Worm (Caenorhabditis elegans) whole organism, L4 larva: ENCODE data around the gene T06E4.21.
A peak's percentile ranks its signal among the peaks of the same experiment; 100 is the strongest.

Experiments used
- F49E8.2 ChIP-seq: sonication (generic microtip); optimal IDR thresholded peaks from 2 replicates; lab custom pipeline; 2016; ENCODE audit warnings: missing compliant biosample characterization, mild to moderate bottlenecking, missing genetic modification characterization, borderline replicate concordance
- T20F7.1 ChIP-seq: fragments of 200-800 bp; sonication (Bioruptor generic); optimal IDR thresholded peaks from 2 replicates; lab custom pipeline; 2018; ENCODE audit warnings: mild to moderate bottlenecking, missing genetic modification characterization, missing compliant biosample characterization
- ama-1 ChIP-seq: fragments of 150-350 bp; optimal IDR thresholded peaks from 2 replicates; lab custom pipeline; 2014; ENCODE audit warnings: inconsistent platforms, mixed read lengths
- ceh-20 ChIP-seq: fragments of 200-800 bp; sonication (Bioruptor generic); IDR thresholded peaks from 2 replicates; pipeline ENCODE4 v1.3.6; 2022; ENCODE audit warnings: missing genetic modification reagents, missing genetic modification characterization, missing compliant biosample characterization
- ceh-28 ChIP-seq: fragments of 150-350 bp; optimal IDR thresholded peaks from 2 replicates; lab custom pipeline; 2014; ENCODE audit warnings: missing biosample characterization, missing genetic modification reagents, missing genetic modification characterization
- ceh-62 ChIP-seq: sonication (generic microtip); optimal IDR thresholded peaks from 2 replicates; lab custom pipeline; 2017; ENCODE audit warnings: missing biosample characterization, missing genetic modification characterization
- ceh-82 ChIP-seq: sonication (generic microtip); optimal IDR thresholded peaks from 2 replicates; lab custom pipeline; 2017; ENCODE audit warnings: missing biosample characterization, missing genetic modification characterization
- cey-2 ChIP-seq: sonication (generic microtip); optimal IDR thresholded peaks from 3 replicates; lab custom pipeline; 2017; ENCODE audit warnings: missing genetic modification characterization, mild to moderate bottlenecking, missing compliant biosample characterization, antibody characterized with exemption, borderline replicate concordance; ENCODE audit not compliant: insufficient read depth
- daf-19 ChIP-seq: fragments of 200-800 bp; sonication (Bioruptor generic); conservative IDR thresholded peaks from 2 replicates; pipeline ENCODE4 v1.3.6; 2022; ENCODE audit warnings: missing genetic modification characterization, missing compliant biosample characterization
- dpl-1 ChIP-seq: fragments of 150-350 bp; optimal IDR thresholded peaks from 2 replicates; lab custom pipeline; 2014; ENCODE audit warnings: missing biosample characterization, missing genetic modification reagents, missing genetic modification characterization
- duxl-1 ChIP-seq: sonication (generic microtip); optimal IDR thresholded peaks from 2 replicates; lab custom pipeline; 2016; ENCODE audit warnings: mild to moderate bottlenecking, missing genetic modification characterization, moderate library complexity, missing compliant biosample characterization; ENCODE audit not compliant: poor library complexity
- egl-27 ChIP-seq: sonication (generic microtip); optimal IDR thresholded peaks from 3 replicates; lab custom pipeline; 2017; ENCODE audit warnings: missing biosample characterization, missing genetic modification reagents, missing genetic modification characterization
- egl-43 ChIP-seq: fragments of 200-800 bp; sonication (Bioruptor generic); IDR thresholded peaks from 2 replicates; pipeline ENCODE4 v1.3.6; 2022; ENCODE audit warnings: missing genetic modification reagents, missing genetic modification characterization, missing compliant biosample characterization
- fos-1 ChIP-seq: fragments of 150-350 bp; optimal IDR thresholded peaks from 2 replicates; lab custom pipeline; 2014; ENCODE audit warnings: missing biosample characterization, missing genetic modification characterization
- hif-1 ChIP-seq, 2 experiments: sonication (generic microtip); optimal IDR thresholded peaks; 2 replicates each; lab custom pipeline; 2016 to 2017; ENCODE audit warnings: missing compliant biosample characterization in 2 of 2, missing genetic modification characterization in 2 of 2, missing genetic modification reagents in 2 of 2, missing genotype in 2 of 2, mild to moderate bottlenecking in 1 of 2
- hlh-11 ChIP-seq: fragments of 200-800 bp; sonication (Bioruptor generic); optimal IDR thresholded peaks from 2 replicates; lab custom pipeline; 2018; ENCODE audit warnings: mild to moderate bottlenecking, missing genetic modification characterization, missing compliant biosample characterization
- lin-38 ChIP-seq: fragments of 200-800 bp; sonication (Bioruptor generic); IDR thresholded peaks from 2 replicates; pipeline ENCODE4 v1.3.6; 2022; ENCODE audit warnings: missing genetic modification reagents, missing genetic modification characterization, missing compliant biosample characterization
- lir-3 ChIP-seq: sonication (generic microtip); optimal IDR thresholded peaks from 2 replicates; lab custom pipeline; 2016; ENCODE audit warnings: mild to moderate bottlenecking, missing genetic modification characterization, missing compliant biosample characterization
- lsy-2 ChIP-seq, 2 experiments: fragments of 150-350 bp in 1 of 2; sonication (generic microtip) in 1 of 2; optimal IDR thresholded peaks; 2 replicates each; lab custom pipeline; 2014 to 2017; ENCODE audit warnings: missing biosample characterization in 2 of 2, missing genetic modification characterization in 2 of 2
- madf-5 ChIP-seq, 2 experiments: fragments of 200-800 bp; sonication (Bioruptor generic); IDR thresholded peaks; 2 replicates each; pipeline ENCODE4 v1.3.6; 2022; ENCODE audit warnings: missing compliant biosample characterization in 2 of 2, missing genetic modification characterization in 2 of 2
- madf-9 ChIP-seq: fragments of 200-800 bp; sonication (Bioruptor generic); conservative IDR thresholded peaks from 2 replicates; pipeline ENCODE4 v1.3.6; 2022; ENCODE audit warnings: missing genetic modification reagents, missing genetic modification characterization, missing compliant biosample characterization
- mdl-1 ChIP-seq, 2 experiments: fragments of 150-350 bp in 1 of 2; sonication (generic microtip) in 1 of 2; optimal IDR thresholded peaks; 2 replicates each; lab custom pipeline; 2014 to 2017; ENCODE audit warnings: missing biosample characterization in 2 of 2, missing genetic modification characterization in 2 of 2
- mxl-3 ChIP-seq: fragments of 200-800 bp; sonication (Bioruptor generic); optimal IDR thresholded peaks from 2 replicates; lab custom pipeline; 2018; ENCODE audit warnings: mild to moderate bottlenecking, missing genetic modification characterization, missing compliant biosample characterization
- nhr-10 ChIP-seq: fragments of 150-350 bp; optimal IDR thresholded peaks from 2 replicates; lab custom pipeline; 2014; ENCODE audit warnings: missing biosample characterization, missing genetic modification characterization
- nhr-102 ChIP-seq: sonication (generic microtip); optimal IDR thresholded peaks from 2 replicates; lab custom pipeline; 2016; ENCODE audit warnings: mild to moderate bottlenecking, missing genetic modification characterization, moderate library complexity, missing compliant biosample characterization
- nhr-111 ChIP-seq: fragments of 200-800 bp; sonication (Bioruptor generic); optimal IDR thresholded peaks from 2 replicates; lab custom pipeline; 2018; ENCODE audit warnings: mild to moderate bottlenecking, missing genetic modification characterization, missing compliant biosample characterization
- nhr-237 ChIP-seq: sonication (generic microtip); optimal IDR thresholded peaks from 2 replicates; lab custom pipeline; 2017; ENCODE audit warnings: missing biosample characterization, missing genetic modification characterization
- nhr-28 ChIP-seq: fragments of 150-350 bp; optimal IDR thresholded peaks from 2 replicates; lab custom pipeline; 2014; ENCODE audit warnings: missing biosample characterization, missing genetic modification characterization
- nhr-77 ChIP-seq: fragments of 150-350 bp; optimal IDR thresholded peaks from 2 replicates; lab custom pipeline; 2014; ENCODE audit warnings: missing biosample characterization, missing genetic modification characterization
- pha-4 ChIP-seq, 2 experiments: fragments of 150-350 bp in 1 of 2; fragments of 200-800 bp in 1 of 2; sonication (Bioruptor generic) in 1 of 2; IDR thresholded peaks in 1 of 2; optimal IDR thresholded peaks in 1 of 2; 2 replicates each; pipeline versions ENCODE4 v1.3.6 to Lab custom; 2014 to 2022; ENCODE audit warnings: missing genetic modification characterization in 2 of 2, missing genetic modification reagents in 2 of 2, missing biosample characterization in 1 of 2, missing compliant biosample characterization in 1 of 2
- php-3 ChIP-seq: fragments of 200-800 bp; sonication (Bioruptor generic); IDR thresholded peaks from 2 replicates; pipeline ENCODE4 v1.3.6; 2022; ENCODE audit warnings: missing genetic modification reagents, missing genetic modification characterization, missing compliant biosample characterization
- saeg-2 ChIP-seq: fragments of 200-800 bp; sonication (Bioruptor generic); IDR thresholded peaks from 2 replicates; pipeline ENCODE4 v1.3.6; 2022; ENCODE audit warnings: missing genetic modification reagents, missing genetic modification characterization, missing compliant biosample characterization
- set-16 ChIP-seq: fragments of 200-800 bp; sonication (Bioruptor generic); IDR thresholded peaks from 2 replicates; pipeline ENCODE4 v1.3.6; 2022; ENCODE audit warnings: missing genetic modification reagents, missing genetic modification characterization, missing compliant biosample characterization
- snpc-1.2 ChIP-seq: fragments of 200-800 bp; sonication (Bioruptor generic); IDR thresholded peaks from 2 replicates; pipeline ENCODE4 v1.3.6; 2022; ENCODE audit warnings: missing genetic modification reagents, missing genetic modification characterization, missing compliant biosample characterization
- spr-3 ChIP-seq: fragments of 200-800 bp; sonication (Bioruptor generic); optimal IDR thresholded peaks from 2 replicates; lab custom pipeline; 2018; ENCODE audit warnings: mild to moderate bottlenecking, missing genetic modification characterization, missing compliant biosample characterization
- tra-1 ChIP-seq: fragments of 200-800 bp; sonication (Bioruptor generic); IDR thresholded peaks from 2 replicates; pipeline ENCODE4 v1.3.6; 2022; ENCODE audit warnings: missing genetic modification reagents, missing genetic modification characterization, missing compliant biosample characterization
- unc-130 ChIP-seq: sonication (generic microtip); optimal IDR thresholded peaks from 2 replicates; lab custom pipeline; 2016; ENCODE audit warnings: missing genetic modification reagents, missing genetic modification characterization, missing compliant biosample characterization
- vab-7 ChIP-seq: fragments of 200-800 bp; sonication (Bioruptor generic); IDR thresholded peaks from 2 replicates; pipeline ENCODE4 v1.3.6; 2022; ENCODE audit warnings: missing genetic modification reagents, missing genetic modification characterization, missing compliant biosample characterization
- zag-1 ChIP-seq: fragments of 150-350 bp; optimal IDR thresholded peaks from 2 replicates; lab custom pipeline; 2014; ENCODE audit warnings: missing biosample characterization, missing genetic modification characterization
- zip-11 ChIP-seq: fragments of 200-800 bp; sonication (Bioruptor generic); IDR thresholded peaks from 2 replicates; pipeline ENCODE4 v1.3.6; 2022; ENCODE audit warnings: missing genetic modification characterization, missing compliant biosample characterization
- zip-2 ChIP-seq: fragments of 150-350 bp; optimal IDR thresholded peaks from 2 replicates; lab custom pipeline; 2014; ENCODE audit warnings: missing biosample characterization, missing genetic modification characterization
- ztf-11 ChIP-seq: fragments of 150-350 bp; optimal IDR thresholded peaks from 2 replicates; lab custom pipeline; 2014; ENCODE audit warnings: missing biosample characterization, missing genetic modification characterization

The T06E4.21 gene

ce11 chrV:9616687-9617086 is 34.7 kb upstream of the T06E4.21 start:
- TF ChIP-seq mdl-1 (tag; optimal IDR thresholded peaks at IDR 0.05; lab: Kevin White, UChicago) (no peak), hif-1 (tag; optimal IDR thresholded peaks at IDR 0.05; lab: Kevin White, UChicago) (no peak), T20F7.1 (GFP tag; lab: Kevin White, UChicago) (no peak), saeg-2 (GFP tag; lab: Robert Waterston, UW) (no peak), lir-3 (no peak), madf-5 (GFP tag; IDR thresholded peaks at IDR 0.05; lab: Robert Waterston, UW) (no peak), nhr-237 (tag; lab: Kevin White, UChicago) (no peak), ceh-62 (tag; lab: Kevin White, UChicago) (no peak), ceh-28 (tag; lab: Kevin White, UChicago) (no peak), egl-27 (no peak), vab-7 (GFP tag; lab: Robert Waterston, UW) (no peak), F49E8.2 (tag; lab: Kevin White, UChicago) (no peak), mxl-3 (GFP tag; lab: Kevin White, UChicago) (no peak), hlh-11 (tag; lab: Kevin White, UChicago) (no peak), nhr-77 (tag; lab: Kevin White, UChicago) (no peak), daf-19 (no peak), ztf-11 (tag; lab: Kevin White, UChicago) (no peak)

DNA sequence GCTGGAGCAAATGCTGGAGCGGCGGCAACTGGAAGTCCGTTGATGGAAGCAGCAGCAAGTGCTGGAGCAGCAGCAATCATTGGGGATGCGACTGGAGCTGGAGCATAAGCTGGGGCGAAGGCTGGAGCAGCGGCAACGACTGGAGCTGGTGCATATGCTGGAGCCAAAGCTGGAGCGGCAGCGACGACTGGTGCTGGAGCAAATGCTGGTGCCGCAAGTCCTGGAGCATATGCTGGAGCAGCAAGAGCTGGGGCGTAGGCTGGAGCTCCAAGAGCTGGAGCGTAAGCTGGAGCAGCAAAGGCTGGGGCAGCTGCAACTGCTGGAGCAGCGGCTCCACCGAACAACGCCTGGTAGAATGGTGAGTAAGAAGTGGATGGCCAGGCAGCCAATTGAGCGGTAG is 33.0 kb upstream of the T06E4.21 start:
- TF ChIP-seq egl-43 (GFP tag; lab: Robert Waterston, UW) (peak; percentile 74), lsy-2 (tag; optimal IDR thresholded peaks at IDR 0.05; lab: Kevin White, UChicago) (no peak), zag-1 (no peak), fos-1 (tag; lab: Kevin White, UChicago) (no peak), ceh-20 (GFP tag; lab: Robert Waterston, UW) (no peak), set-16 (GFP tag; lab: Robert Waterston, UW) (peak; percentile 96), ceh-82 (tag; lab: Kevin White, UChicago) (no peak), zip-2 (tag; lab: Kevin White, UChicago) (no peak), spr-3 (GFP tag; lab: Kevin White, UChicago) (no peak), duxl-1 (tag; lab: Kevin White, UChicago) (no peak), vab-7 (GFP tag; lab: Robert Waterston, UW) (0 out of 2 replicates have a peak, but pooled peaks have one; percentile 17), ceh-62 (tag; lab: Kevin White, UChicago) (no peak), ama-1 (lab: Kevin White, UChicago) (no peak), lin-38 (GFP tag; lab: Robert Waterston, UW) (no peak), tra-1 (GFP tag; lab: Robert Waterston, UW) (no peak), nhr-111 (GFP tag; lab: Kevin White, UChicago) (no peak), nhr-28 (tag; lab: Kevin White, UChicago) (no peak), zip-11 (GFP tag; lab: Robert Waterston, UW) (no peak), cey-2 (tag; lab: Kevin White, UChicago) (no peak)

DNA sequence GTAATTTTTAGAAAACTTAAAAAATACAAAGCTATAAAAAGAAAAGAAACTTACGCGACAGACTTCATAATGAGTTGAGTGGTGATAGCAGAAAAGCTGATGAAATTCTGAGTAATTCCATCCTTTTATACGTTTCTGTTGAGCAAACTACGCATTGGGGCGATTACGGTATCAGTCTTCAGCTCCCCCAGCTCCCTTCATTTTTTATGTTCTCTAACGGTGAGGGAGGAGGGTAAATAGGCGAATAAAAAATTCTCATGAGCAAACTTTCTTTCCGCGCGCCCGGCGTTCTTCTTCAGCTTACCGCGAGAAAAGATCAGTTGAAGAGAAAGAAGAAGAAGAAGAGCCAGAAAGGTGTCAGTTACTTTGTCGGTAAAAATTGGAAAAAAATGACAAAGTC is 32.5 kb upstream of the T06E4.21 start, which contains the start of gene idpc-7:
TSS of gene idpc-7 (minus strand) at position 101 of the 400 bp plus-strand sequence.
- TF ChIP-seq php-3 (GFP tag; lab: Robert Waterston, UW) (no peak), unc-130 (GFP tag; lab: Kevin White, UChicago) (no peak), nhr-237 (tag; lab: Kevin White, UChicago) (no peak), nhr-10 (tag; lab: Kevin White, UChicago) (no peak), nhr-102 (tag; lab: Kevin White, UChicago) (no peak), zip-11 (GFP tag; lab: Robert Waterston, UW) (no peak), dpl-1 (GFP tag; lab: Kevin White, UChicago) (no peak), spr-3 (GFP tag; lab: Kevin White, UChicago) (no peak), pha-4 (GFP tag; IDR thresholded peaks at IDR 0.05; lab: Robert Waterston, UW) (no peak), pha-4 (tag; optimal IDR thresholded peaks at IDR 0.05; lab: Kevin White, UChicago) (no peak), madf-9 (GFP tag; lab: Robert Waterston, UW) (no peak), ceh-82 (tag; lab: Kevin White, UChicago) (no peak), lsy-2 (tag; optimal IDR thresholded peaks at IDR 0.05; lab: Kevin White, UChicago) (no peak), snpc-1.2 (GFP tag; lab: Robert Waterston, UW) (no peak)
